Worm (Caenorhabditis elegans) whole organism, young adult: Measurements from ENCODE around the gene Y10G11A.1.
A peak's percentile ranks its signal among the peaks of the same experiment; 100 is the strongest.

ENCODE experiments used
- B0261.1 ChIP-seq: sonication (generic microtip); optimal IDR thresholded peaks from 2 replicates; lab custom pipeline; 2016; ENCODE audit warnings: mild to moderate bottlenecking, missing genetic modification characterization, moderate library complexity, missing compliant biosample characterization
- B0336.3 ChIP-seq: fragments of 200-800 bp; sonication (Bioruptor generic); IDR thresholded peaks from 2 replicates; pipeline ENCODE4 v1.3.6; 2022; ENCODE audit warnings: missing genetic modification characterization, missing compliant biosample characterization
- D2030.7 ChIP-seq: fragments of 200-800 bp; sonication (Bioruptor generic); IDR thresholded peaks from 2 replicates; pipeline ENCODE4 v1.3.6; 2022; ENCODE audit warnings: missing genetic modification reagents, missing genetic modification characterization, missing compliant biosample characterization
- F39B2.1 ChIP-seq: fragments of 200-800 bp; sonication (Bioruptor generic); IDR thresholded peaks from 2 replicates; pipeline ENCODE4 v1.3.6; 2022; ENCODE audit warnings: missing genetic modification reagents, missing genetic modification characterization, missing compliant biosample characterization
- F49E8.2 ChIP-seq: sonication (generic microtip); optimal IDR thresholded peaks from 3 replicates; lab custom pipeline; 2017; ENCODE audit warnings: missing genetic modification characterization, mild to moderate bottlenecking, missing compliant biosample characterization, antibody characterized with exemption, moderate library complexity; ENCODE audit not compliant: insufficient read depth
- F52B5.7 ChIP-seq: sonication (generic microtip); optimal IDR thresholded peaks from 2 replicates; lab custom pipeline; 2016; ENCODE audit warnings: mild to moderate bottlenecking, missing genetic modification characterization, missing compliant biosample characterization
- F55B11.4 ChIP-seq: sonication (generic microtip); optimal IDR thresholded peaks from 2 replicates; lab custom pipeline; 2016; ENCODE audit warnings: missing compliant biosample characterization, missing genetic modification characterization, borderline replicate concordance; ENCODE audit not compliant: insufficient read depth
- K12H6.12 ChIP-seq: fragments of 200-800 bp; sonication (Bioruptor generic); optimal IDR thresholded peaks from 2 replicates; lab custom pipeline; 2018; ENCODE audit warnings: mild to moderate bottlenecking, missing genetic modification characterization, missing compliant biosample characterization
- T26A5.8 ChIP-seq: sonication (generic microtip); optimal IDR thresholded peaks from 2 replicates; lab custom pipeline; 2016; ENCODE audit warnings: missing genetic modification characterization, missing compliant biosample characterization
- Y53F4B.3 ChIP-seq: fragments of 200-800 bp; sonication (Bioruptor generic); IDR thresholded peaks from 2 replicates; pipeline ENCODE4 v1.3.6; 2022; ENCODE audit warnings: missing genetic modification reagents, missing genetic modification characterization, missing compliant biosample characterization
- Y53G8AR.9 ChIP-seq: fragments of 200-800 bp; sonication (Bioruptor generic); conservative IDR thresholded peaks from 2 replicates; pipeline ENCODE4 v1.3.6; 2022; ENCODE audit warnings: missing genetic modification reagents, missing genetic modification characterization, missing compliant biosample characterization
- akir-1 ChIP-seq: fragments of 200-800 bp; sonication (Bioruptor generic); optimal IDR thresholded peaks from 2 replicates; lab custom pipeline; 2018; ENCODE audit warnings: mild to moderate bottlenecking, missing genetic modification characterization, moderate library complexity, missing compliant biosample characterization
- attf-3 ChIP-seq: fragments of 200-800 bp; sonication (Bioruptor generic); conservative IDR thresholded peaks from 2 replicates; pipeline ENCODE4 v1.3.6; 2022; ENCODE audit warnings: missing genetic modification reagents, missing genetic modification characterization, missing compliant biosample characterization
- ceh-100 ChIP-seq: fragments of 200-800 bp; sonication (Bioruptor generic); IDR thresholded peaks from 2 replicates; pipeline ENCODE4 v1.3.6; 2022; ENCODE audit warnings: missing genetic modification reagents, missing genetic modification characterization, missing compliant biosample characterization
- ceh-91 ChIP-seq: fragments of 200-800 bp; sonication (Bioruptor generic); IDR thresholded peaks from 2 replicates; pipeline ENCODE4 v1.3.6; 2022; ENCODE audit warnings: missing genetic modification reagents, missing genetic modification characterization, missing compliant biosample characterization
- chd-7 ChIP-seq: sonication (generic microtip); optimal IDR thresholded peaks from 2 replicates; lab custom pipeline; 2016; ENCODE audit warnings: mild to moderate bottlenecking, missing genetic modification characterization, moderate library complexity, missing compliant biosample characterization
- efl-1 ChIP-seq: fragments of 150-350 bp; optimal IDR thresholded peaks from 2 replicates; lab custom pipeline; 2014; ENCODE audit warnings: missing biosample characterization, missing genetic modification reagents, missing genetic modification characterization
- egl-18 ChIP-seq: fragments of 200-800 bp; sonication (Bioruptor generic); IDR thresholded peaks from 2 replicates; pipeline ENCODE4 v1.3.6; 2022; ENCODE audit warnings: missing genetic modification reagents, missing genetic modification characterization, missing compliant biosample characterization
- egl-44 ChIP-seq: fragments of 200-800 bp; sonication (Bioruptor generic); IDR thresholded peaks from 2 replicates; pipeline ENCODE4 v1.3.6; 2022; ENCODE audit warnings: missing genetic modification reagents, missing genetic modification characterization, missing compliant biosample characterization
- ets-4 ChIP-seq: fragments of 200-800 bp; sonication (Bioruptor generic); optimal IDR thresholded peaks from 2 replicates; lab custom pipeline; 2018; ENCODE audit warnings: mild to moderate bottlenecking, missing genetic modification characterization, missing compliant biosample characterization
- fkh-3 ChIP-seq: sonication (generic microtip); optimal IDR thresholded peaks from 2 replicates; lab custom pipeline; 2016; ENCODE audit warnings: mild to moderate bottlenecking, missing genetic modification characterization, missing compliant biosample characterization
- hmg-1.2 ChIP-seq: fragments of 200-800 bp; sonication (Bioruptor generic); IDR thresholded peaks from 2 replicates; pipeline ENCODE4 v1.3.6; 2022; ENCODE audit warnings: missing genetic modification reagents, missing genetic modification characterization, missing compliant biosample characterization
- let-607 ChIP-seq, 2 experiments: fragments of 200-800 bp in 1 of 2; sonication (Bioruptor generic) in 1 of 2; sonication (generic microtip) in 1 of 2; optimal IDR thresholded peaks; 2 replicates each; lab custom pipeline; 2016 to 2018; ENCODE audit warnings: mild to moderate bottlenecking in 2 of 2, missing compliant biosample characterization in 2 of 2, missing genetic modification characterization in 2 of 2, moderate library complexity in 2 of 2, missing genotype in 1 of 2
- lin-40 ChIP-seq: sonication (generic microtip); optimal IDR thresholded peaks from 2 replicates; lab custom pipeline; 2016; ENCODE audit warnings: missing genetic modification characterization, mild to moderate bottlenecking, missing compliant biosample characterization, missing genotype, missing genetic modification reagents
- lsl-1 ChIP-seq: fragments of 200-800 bp; sonication (Bioruptor generic); optimal IDR thresholded peaks from 2 replicates; lab custom pipeline; 2018; ENCODE audit warnings: mild to moderate bottlenecking, missing genetic modification characterization, moderate library complexity, missing compliant biosample characterization
- lsy-27 ChIP-seq: sonication (generic microtip); optimal IDR thresholded peaks from 2 replicates; lab custom pipeline; 2017; ENCODE audit warnings: missing genetic modification characterization, mild to moderate bottlenecking, missing compliant biosample characterization, antibody characterized with exemption, missing genotype, borderline replicate concordance; ENCODE audit not compliant: insufficient read depth
- madf-6 ChIP-seq: fragments of 200-800 bp; sonication (Bioruptor generic); IDR thresholded peaks from 2 replicates; pipeline ENCODE4 v1.3.6; 2022; ENCODE audit warnings: missing genetic modification reagents, missing genetic modification characterization, missing compliant biosample characterization
- mcd-1 ChIP-seq: fragments of 200-800 bp; sonication (Bioruptor generic); IDR thresholded peaks from 2 replicates; pipeline ENCODE4 v1.3.6; 2022; ENCODE audit warnings: missing genetic modification reagents, missing genetic modification characterization, missing compliant biosample characterization
- mel-28 ChIP-seq: sonication (generic microtip); optimal IDR thresholded peaks from 2 replicates; lab custom pipeline; 2016; ENCODE audit warnings: borderline replicate concordance, mild to moderate bottlenecking, missing genetic modification characterization, missing compliant biosample characterization
- nhr-90 ChIP-seq: sonication (generic microtip); optimal IDR thresholded peaks from 2 replicates; lab custom pipeline; 2016; ENCODE audit warnings: missing genotype, mild to moderate bottlenecking, missing genetic modification characterization, missing compliant biosample characterization
- pbrm-1 ChIP-seq: fragments of 200-800 bp; sonication (Bioruptor generic); IDR thresholded peaks from 2 replicates; pipeline ENCODE4 v1.3.6; 2022; ENCODE audit warnings: missing genetic modification reagents, missing genetic modification characterization, missing compliant biosample characterization
- rcor-1 ChIP-seq: fragments of 200-800 bp; sonication (Bioruptor generic); IDR thresholded peaks from 2 replicates; pipeline ENCODE4 v1.3.6; 2022; ENCODE audit warnings: missing genetic modification reagents, missing genetic modification characterization, missing compliant biosample characterization
- rpc-1 ChIP-seq, 2 experiments: fragments of 150-350 bp in 1 of 2; sonication (generic microtip) in 1 of 2; optimal IDR thresholded peaks; 2 replicates each; lab custom pipeline; 2014 to 2018; ENCODE audit warnings: missing biosample characterization in 1 of 2, missing genetic modification characterization in 1 of 2, missing genetic modification reagents in 1 of 2, missing genotype in 1 of 2
- sdz-38 ChIP-seq: sonication (generic microtip); optimal IDR thresholded peaks from 2 replicates; lab custom pipeline; 2016; ENCODE audit warnings: missing genotype, missing genetic modification characterization, missing compliant biosample characterization
- snpc-1.1 ChIP-seq: sonication (generic microtip); optimal IDR thresholded peaks from 2 replicates; lab custom pipeline; 2017; ENCODE audit warnings: missing genetic modification characterization, mild to moderate bottlenecking, missing compliant biosample characterization, antibody characterized with exemption, moderate library complexity, missing genotype, missing genetic modification reagents; ENCODE audit not compliant: insufficient read depth
- snpc-4 ChIP-seq, 5 experiments: fragments of 150-350 bp in 1 of 5; sonication (generic microtip) in 4 of 5; optimal IDR thresholded peaks; 2 replicates each; lab custom pipeline; 2014 to 2018; ENCODE audit warnings: missing genetic modification characterization in 5 of 5, missing biosample characterization in 3 of 5, antibody characterized with exemption in 2 of 5, mild to moderate bottlenecking in 2 of 5, missing compliant biosample characterization in 2 of 5, missing genotype in 2 of 5, moderate library complexity in 2 of 5, missing genetic modification reagents in 1 of 5
- tlf-1 ChIP-seq: fragments of 200-800 bp; sonication (Bioruptor generic); optimal IDR thresholded peaks from 2 replicates; lab custom pipeline; 2018; ENCODE audit warnings: mild to moderate bottlenecking, missing genetic modification characterization, missing compliant biosample characterization
- unc-130 ChIP-seq: sonication (generic microtip); optimal IDR thresholded peaks from 2 replicates; lab custom pipeline; 2016; ENCODE audit warnings: missing genetic modification reagents, missing genetic modification characterization, missing compliant biosample characterization
- xnd-1 ChIP-seq: sonication (generic microtip); optimal IDR thresholded peaks from 2 replicates; lab custom pipeline; 2016; ENCODE audit warnings: missing genotype, missing genetic modification reagents, missing genetic modification characterization, missing compliant biosample characterization
- zfh-2 ChIP-seq: fragments of 200-800 bp; sonication (Bioruptor generic); conservative IDR thresholded peaks from 2 replicates; pipeline ENCODE4 v1.3.6; 2022; ENCODE audit warnings: missing genetic modification reagents, missing genetic modification characterization, missing compliant biosample characterization

Gene Y10G11A.1

DNA sequence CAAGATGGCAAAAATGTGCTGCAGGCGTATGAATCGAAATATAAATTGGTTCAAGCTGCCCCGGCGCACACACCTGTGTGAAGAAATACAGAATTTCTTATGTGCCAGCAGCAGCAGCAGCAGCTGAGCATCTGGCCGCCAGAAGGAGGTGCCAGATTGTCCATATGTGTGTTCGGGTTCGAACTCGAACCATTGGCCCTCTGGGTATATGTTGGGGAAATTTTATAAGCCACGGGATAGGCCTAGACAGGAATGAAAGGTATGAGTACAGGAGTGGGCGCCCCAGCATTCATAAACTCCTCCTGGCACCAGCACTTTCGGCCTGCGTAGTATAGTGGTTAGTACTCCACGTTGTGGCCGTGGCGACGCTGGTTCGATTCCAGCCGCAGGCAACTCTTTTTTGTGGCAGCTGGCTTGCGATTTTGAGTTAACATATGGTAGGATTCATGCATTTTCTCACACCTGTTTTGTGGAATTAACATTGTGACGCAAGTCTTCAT lies 36.3 kb upstream of the Y10G11A.1 start (continued):
- peak; percentile 69 for TF ChIP-seq hmg-1.2
- 0 out of 2 replicates have a peak, but pooled peaks have one; percentile 25 for TF ChIP-seq rcor-1 (GFP tag; lab: Robert Waterston, UW)
- TF ChIP-seq T26A5.8 (tag; lab: Kevin White, UChicago): no peak
- no peak for TF ChIP-seq K12H6.12 (tag; lab: Kevin White, UChicago)
- TF ChIP-seq unc-130: no peak
- TF ChIP-seq D2030.7: peak; percentile 68
- TF ChIP-seq akir-1 (GFP tag; lab: Kevin White, UChicago): no peak
- TF ChIP-seq sdz-38 (tag; lab: Kevin White, UChicago): no peak
- peak; percentile 24 for TF ChIP-seq lin-40
- no peak for TF ChIP-seq Y53F4B.3 (GFP tag; lab: Robert Waterston, UW)
- TF ChIP-seq attf-3 (GFP tag; lab: Robert Waterston, UW): no peak
- TF ChIP-seq snpc-1.1 (tag; lab: Kevin White, UChicago): no peak
- no peak for TF ChIP-seq B0336.3 (GFP tag; lab: Robert Waterston, UW)
- TF ChIP-seq let-607 (tag; optimal IDR thresholded peaks at IDR 0.05; lab: Kevin White, UChicago): no peak
- TF ChIP-seq F52B5.7 (tag; lab: Kevin White, UChicago): no peak
- peak; percentile 86 for TF ChIP-seq B0261.1
- no peak for TF ChIP-seq madf-6
- no peak for TF ChIP-seq egl-18 (GFP tag; lab: Robert Waterston, UW)
- TF ChIP-seq zfh-2 (GFP tag; lab: Robert Waterston, UW): peak; percentile 46
- TF ChIP-seq ceh-100 (GFP tag; lab: Robert Waterston, UW): no peak
- TF ChIP-seq pbrm-1: peak; percentile 67; the same call in 1 of the 2 replicates
- TF ChIP-seq tlf-1: no peak
- no peak for TF ChIP-seq F39B2.1
- TF ChIP-seq lsy-27 (tag; lab: Kevin White, UChicago): peak; percentile 18
- peak; percentile 23 for TF ChIP-seq F49E8.2 (tag; lab: Kevin White, UChicago)
- TF ChIP-seq nhr-90 (tag; lab: Kevin White, UChicago): peak; percentile 55
- no peak for TF ChIP-seq ets-4 (GFP tag; lab: Kevin White, UChicago)
- no peak for TF ChIP-seq F55B11.4
- TF ChIP-seq ceh-91 (GFP tag; lab: Robert Waterston, UW): peak; percentile 41; the same call in 1 of the 2 replicates
- TF ChIP-seq efl-1 (GFP tag; lab: Kevin White, UChicago): no peak
- no peak for TF ChIP-seq mel-28 (tag; lab: Kevin White, UChicago)
- TF ChIP-seq xnd-1 (tag; lab: Kevin White, UChicago): no peak
- TF ChIP-seq rpc-1 (optimal IDR thresholded peaks at IDR 0.05; lab: Kevin White, UChicago): peak; percentile 68
- peak; percentile 74 for TF ChIP-seq rpc-1 (tag; optimal IDR thresholded peaks at IDR 0.05; lab: Kevin White, UChicago)
- TF ChIP-seq chd-7 (tag; lab: Kevin White, UChicago): no peak
- no peak for TF ChIP-seq egl-44
- no peak for TF ChIP-seq fkh-3 (tag; lab: Kevin White, UChicago)
- TF ChIP-seq snpc-4 (GFP tag; optimal IDR thresholded peaks at IDR 0.05; lab: Kevin White, UChicago): peak; percentile 86
- TF ChIP-seq snpc-4 (tag; optimal IDR thresholded peaks at IDR 0.05; lab: Kevin White, UChicago): peak in 3 of 4 experiments; percentile 90 to 96 (median 92)
- TF ChIP-seq Y53G8AR.9 (GFP tag; lab: Robert Waterston, UW): 0 out of 2 replicates have a peak, but pooled peaks have one; percentile 59
- TF ChIP-seq mcd-1 (GFP tag; lab: Robert Waterston, UW): peak; percentile 76
- TF ChIP-seq lsl-1: no peak
